Fruit fly (Drosophila melanogaster) whole organism, adult: ENCODE measurements around the gene CG42538.

Experiments used
- CG11617 ChIP-seq: fragments of 200-800 bp; sonication (Bioruptor generic); optimal IDR thresholded peaks from 2 replicates; lab custom pipeline; 2017; ENCODE audit warnings: mild to moderate bottlenecking, missing biosample characterization, missing genetic modification reagents, missing genetic modification characterization
- CG12768 ChIP-seq: fragments of 200-800 bp; sonication (Bioruptor generic); optimal IDR thresholded peaks from 2 replicates; lab custom pipeline; 2017; ENCODE audit warnings: missing biosample characterization, missing genetic modification characterization, mild to moderate bottlenecking, moderate library complexity, missing genetic modification reagents
- CG14711 ChIP-seq: fragments of 200-800 bp; sonication (Bioruptor generic); optimal IDR thresholded peaks from 2 replicates; lab custom pipeline; 2018; ENCODE audit warnings: missing biosample characterization, mild to moderate bottlenecking, missing genetic modification characterization, moderate library complexity
- CG5204 ChIP-seq: fragments of 200-800 bp; sonication (Bioruptor generic); optimal IDR thresholded peaks from 2 replicates; lab custom pipeline; 2016; ENCODE audit warnings: missing biosample characterization, missing genetic modification characterization
- CG7045 ChIP-seq: fragments of 200-800 bp; sonication (Bioruptor generic); optimal IDR thresholded peaks from 2 replicates; lab custom pipeline; 2017; ENCODE audit warnings: missing biosample characterization, mild to moderate bottlenecking, missing genetic modification characterization
- CG7101 ChIP-seq: fragments of 200-800 bp; sonication (Bioruptor generic); optimal IDR thresholded peaks from 2 replicates; lab custom pipeline; 2018; ENCODE audit warnings: missing biosample characterization, mild to moderate bottlenecking, missing genetic modification characterization, moderate library complexity
- Clk ChIP-seq: fragments of 200-800 bp; sonication (Bioruptor generic); optimal IDR thresholded peaks from 2 replicates; lab custom pipeline; 2017; ENCODE audit warnings: missing biosample characterization, missing genetic modification characterization
- Crg-1 ChIP-seq: fragments of 200-800 bp; sonication (Bioruptor generic); optimal IDR thresholded peaks from 2 replicates; lab custom pipeline; 2016; ENCODE audit warnings: missing biosample characterization, missing genetic modification characterization
- Hr96 ChIP-seq: fragments of 200-800 bp; sonication (Bioruptor generic); optimal IDR thresholded peaks from 2 replicates; lab custom pipeline; 2016; ENCODE audit warnings: missing biosample characterization, missing genetic modification characterization
- Mnt ChIP-seq: fragments of 200-800 bp; sonication (Bioruptor generic); optimal IDR thresholded peaks from 2 replicates; lab custom pipeline; 2016; ENCODE audit warnings: missing biosample characterization, mild to moderate bottlenecking, missing genetic modification characterization
- cnc ChIP-seq, 2 experiments: fragments of >200 bp; optimal IDR thresholded peaks; 2 replicates each; lab custom pipeline; 2017
- kay ChIP-seq: fragments of 200-800 bp; sonication (Bioruptor generic); peaks from one replicate; lab custom pipeline; 2016; ENCODE audit warnings: missing biosample characterization, missing genetic modification characterization, borderline replicate concordance
- pad ChIP-seq: fragments of 200-800 bp; sonication (Bioruptor generic); optimal IDR thresholded peaks from 3 replicates; lab custom pipeline; 2017; ENCODE audit warnings: missing biosample characterization, missing genetic modification characterization, mild to moderate bottlenecking, moderate library complexity, missing genetic modification reagents
- toe ChIP-seq: fragments of 200-800 bp; sonication (Bioruptor generic); optimal IDR thresholded peaks from 2 replicates; lab custom pipeline; 2016; ENCODE audit warnings: missing biosample characterization, missing genetic modification characterization

DNA sequence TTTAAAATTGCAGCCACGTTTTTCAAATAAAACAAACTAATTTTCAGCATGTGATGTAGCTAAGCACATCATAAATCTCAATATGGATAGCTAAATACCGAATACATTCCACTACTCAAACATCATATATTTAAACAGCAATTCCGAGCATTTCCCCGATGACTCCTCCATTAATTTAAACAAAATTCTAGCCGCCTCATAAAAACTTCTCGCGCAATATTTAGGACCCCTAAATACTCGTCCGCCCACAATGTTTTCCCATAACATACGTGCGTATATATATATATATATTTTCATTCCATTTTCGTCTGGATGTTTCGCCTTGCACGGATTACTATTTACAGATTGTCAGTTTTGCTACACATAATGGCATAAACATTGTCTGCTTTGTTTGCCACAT lies 38.3 kb upstream of the CG42538 start:
- TF ChIP-seq Hr96 (GFP tag; lab: Kevin White, UChicago) (no peak), CG14711 (no peak), CG5204 (GFP tag; lab: Kevin White, UChicago) (no peak), CG7045 (GFP tag; lab: Kevin White, UChicago) (no peak), Mnt (GFP tag; lab: Kevin White, UChicago) (no peak), cnc (optimal IDR thresholded peaks at IDR 0.05; lab: Kevin White, UChicago) (no peak), pad (GFP tag; lab: Kevin White, UChicago) (no peak), Crg-1 (GFP tag; lab: Kevin White, UChicago) (no peak), Clk (no peak), CG11617 (GFP tag; lab: Kevin White, UChicago) (no peak), toe (GFP tag; lab: Kevin White, UChicago) (no peak), CG12768 (no peak), CG7101 (tag; lab: Kevin White, UChicago) (no peak), kay (no peak)
